Worm (Caenorhabditis elegans) whole organism, midembryonic: ENCODE results near the gene dlst-1.

Experiments used
- T22C8.4 ChIP-seq: fragments of 200-800 bp; sonication (Bioruptor generic); IDR thresholded peaks from 2 replicates; pipeline ENCODE4 v1.3.6; 2022; ENCODE audit warnings: missing genetic modification characterization, missing compliant biosample characterization
- flt-1 ChIP-seq: fragments of 200-800 bp; sonication (Bioruptor generic); IDR thresholded peaks from 2 replicates; pipeline ENCODE4 v1.3.6; 2022; ENCODE audit warnings: missing genetic modification characterization, missing compliant biosample characterization
- med-1 ChIP-seq: sonication (generic microtip); optimal IDR thresholded peaks from 2 replicates; lab custom pipeline; 2017; ENCODE audit warnings: missing genetic modification characterization, mild to moderate bottlenecking, missing compliant biosample characterization, antibody characterized with exemption, missing genetic modification reagents; ENCODE audit not compliant: insufficient read depth
- ztf-23 ChIP-seq: fragments of 200-800 bp; sonication (Bioruptor generic); IDR thresholded peaks from 2 replicates; pipeline ENCODE4 v1.3.6; 2022; ENCODE audit warnings: missing genetic modification reagents, missing genetic modification characterization, missing compliant biosample characterization
- ztf-29 ChIP-seq: fragments of 200-800 bp; sonication (Bioruptor generic); IDR thresholded peaks from 2 replicates; pipeline ENCODE4 v1.3.6; 2022; ENCODE audit warnings: missing genetic modification reagents, missing genetic modification characterization, missing compliant biosample characterization

- TF ChIP-seq med-1 (GFP tag; lab: Kevin White, UChicago) (no peak), T22C8.4 (GFP tag; lab: Robert Waterston, UW) (no peak), ztf-29 (GFP tag; lab: Robert Waterston, UW) (no peak), flt-1 (GFP tag; lab: Robert Waterston, UW) (no peak), ztf-23 (GFP tag; lab: Robert Waterston, UW) (no peak)
These were observed 11.3 kb downstream of the dlst-1 start, which contains the start of gene W02F12.2 for ce11 chrV:6697552-6697951.
